Worm (Caenorhabditis elegans): ENCODE results near the gene skr-17.

Gene skr-17

DNA sequence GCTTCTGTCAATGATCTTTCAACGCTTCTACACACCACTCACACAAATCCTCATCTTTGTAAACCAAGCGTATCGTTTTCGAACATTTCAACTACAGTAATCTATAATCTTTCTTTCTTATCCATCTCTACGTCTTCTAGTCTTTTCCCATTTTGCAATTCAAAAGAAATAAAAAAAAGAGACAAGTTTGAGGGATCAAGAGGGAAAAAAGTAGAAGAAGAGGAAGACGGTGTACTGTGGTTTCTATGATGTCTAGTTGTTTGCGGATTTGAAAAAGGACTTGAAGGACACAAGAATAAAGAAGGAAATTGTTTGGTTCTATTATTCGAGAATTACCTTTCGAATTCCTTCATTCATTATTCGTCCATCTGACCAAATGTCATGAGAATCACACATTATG is 9.2 kb downstream of the skr-17 start:
- TF ChIP-seq fkh-2 (tag; optimal IDR thresholded peaks at IDR 0.05), result no peak
- TF ChIP-seq jun-1 (tag; optimal IDR thresholded peaks at IDR 0.05), result no peak
- peak; percentile 25 for TF ChIP-seq nhr-25 (tag; optimal IDR thresholded peaks at IDR 0.05)
- no peak for TF ChIP-seq lsy-12 (tag; optimal IDR thresholded peaks at IDR 0.05)
- TF ChIP-seq nhr-76 (tag; optimal IDR thresholded peaks at IDR 0.05), result no peak
- no peak for TF ChIP-seq eor-1 (tag; optimal IDR thresholded peaks at IDR 0.05)
- no peak for TF ChIP-seq nhr-67 (tag; optimal IDR thresholded peaks at IDR 0.05)
- no peak for TF ChIP-seq nfya-1 (tag; optimal IDR thresholded peaks at IDR 0.05; ENCODE audit: insufficient read depth)
- no peak for TF ChIP-seq ceh-28 (tag; optimal IDR thresholded peaks at IDR 0.05)

DNA sequence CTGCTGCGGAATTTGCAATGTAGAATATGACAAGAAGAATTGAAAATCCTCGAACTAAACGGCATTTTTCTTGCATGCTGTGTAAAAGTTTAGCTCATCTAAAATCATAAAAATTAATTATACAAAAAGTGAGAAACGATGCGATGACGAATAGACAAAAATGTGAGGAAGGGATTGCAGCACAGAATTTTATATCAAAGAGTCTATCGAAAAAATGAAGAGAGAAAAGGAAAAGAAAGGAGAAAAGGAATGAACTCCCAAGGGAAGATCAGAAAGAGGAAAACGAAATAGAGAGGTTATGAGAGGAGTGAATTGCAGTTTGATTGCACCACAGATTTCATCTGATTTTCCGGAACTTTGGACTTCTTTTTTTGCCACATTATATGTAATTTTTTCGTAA is 10.9 kb downstream of the skr-17 start, which contains the start of gene glr-4:
glr-4 (minus strand) TSS at position 101 of the 400 bp plus-strand sequence.
- TF ChIP-seq lsy-12 (tag; optimal IDR thresholded peaks at IDR 0.05), result no peak
- TF ChIP-seq elt-1 (tag; optimal IDR thresholded peaks at IDR 0.05), result peak; percentile 32

- no peak for TF ChIP-seq nhr-67 (tag; optimal IDR thresholded peaks at IDR 0.05)
- TF ChIP-seq fkh-10 (GFP tag; optimal IDR thresholded peaks at IDR 0.05), result peak; percentile 43
Observed at ce11 chrII:7795299-7795698, 12.0 kb downstream of the skr-17 start.

DNA sequence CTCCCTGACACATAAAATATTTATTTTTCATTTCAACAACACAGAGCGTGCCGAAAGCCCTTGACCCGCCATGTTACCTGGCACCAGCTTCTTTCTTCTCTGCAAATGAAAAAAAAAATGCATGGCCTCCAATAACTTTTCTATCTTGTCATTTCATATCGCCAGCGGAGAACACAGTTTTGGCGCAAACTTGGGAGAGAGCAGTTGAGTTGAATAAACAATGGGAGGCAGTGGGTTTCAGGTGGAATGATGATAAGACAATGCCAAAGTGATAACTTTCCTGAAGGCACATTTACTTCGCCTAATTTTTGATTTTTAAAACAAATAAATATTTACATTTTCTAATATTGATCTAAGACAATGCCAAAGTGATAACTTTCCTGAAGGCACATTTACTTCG is 17.9 kb downstream of the skr-17 start:
- TF ChIP-seq nhr-11 (tag; optimal IDR thresholded peaks at IDR 0.05) (no peak), nhr-23 (tag; optimal IDR thresholded peaks at IDR 0.05) (no peak), pha-4 (tag; optimal IDR thresholded peaks at IDR 0.05) (peak; percentile 26), ceh-82 (tag; optimal IDR thresholded peaks at IDR 0.05) (no peak), nhr-25 (tag; optimal IDR thresholded peaks at IDR 0.05) (no peak), tbx-2 (tag; optimal IDR thresholded peaks at IDR 0.05) (no peak), fos-1 (tag; optimal IDR thresholded peaks at IDR 0.05) (no peak), nhr-237 (tag; optimal IDR thresholded peaks at IDR 0.05) (no peak), pqm-1 (tag; optimal IDR thresholded peaks at IDR 0.05) (peak; percentile 20), elt-3 (tag; optimal IDR thresholded peaks at IDR 0.05) (no peak), nhr-77 (tag; optimal IDR thresholded peaks at IDR 0.05) (no peak), eor-1 (tag; optimal IDR thresholded peaks at IDR 0.05) (no peak), elt-2 (tag; optimal IDR thresholded peaks at IDR 0.05) (peak; percentile 60), nhr-43 (tag; optimal IDR thresholded peaks at IDR 0.05; ENCODE audit: poor library complexity, severe bottlenecking) (no peak), hmg-11 (tag; optimal IDR thresholded peaks at IDR 0.05) (no peak), nfya-1 (tag; optimal IDR thresholded peaks at IDR 0.05; ENCODE audit: insufficient read depth) (no peak), ztf-11 (tag; optimal IDR thresholded peaks at IDR 0.05) (no peak), lsy-12 (tag; optimal IDR thresholded peaks at IDR 0.05) (no peak), elt-1 (tag; optimal IDR thresholded peaks at IDR 0.05) (no peak), daf-12 (tag; optimal IDR thresholded peaks at IDR 0.05) (no peak), ztf-4 (tag; optimal IDR thresholded peaks at IDR 0.05) (no peak), ceh-9 (tag; optimal IDR thresholded peaks at IDR 0.05) (no peak), lin-15B (tag; optimal IDR thresholded peaks at IDR 0.05) (no peak), R02D3.7 (tag; optimal IDR thresholded peaks at IDR 0.05) (no peak), lin-39 (tag; optimal IDR thresholded peaks at IDR 0.05) (no peak), skn-1 (tag; optimal IDR thresholded peaks at IDR 0.05) (no peak)

- no peak for TF ChIP-seq nhr-237 (tag; optimal IDR thresholded peaks at IDR 0.05)
- no peak for TF ChIP-seq unc-62 (GFP tag; optimal IDR thresholded peaks at IDR 0.05)
- no peak for TF ChIP-seq ZK546.5 (tag; optimal IDR thresholded peaks at IDR 0.05)
- TF ChIP-seq snpc-4 (tag; optimal IDR thresholded peaks at IDR 0.05), result no peak
- TF ChIP-seq mml-1 (tag; optimal IDR thresholded peaks at IDR 0.05), result no peak
- TF ChIP-seq sea-2 (GFP tag; optimal IDR thresholded peaks at IDR 0.05), result no peak
- peak; percentile 77 for TF ChIP-seq nhr-25 (tag; optimal IDR thresholded peaks at IDR 0.05)
- no peak for TF ChIP-seq nhr-76 (tag; optimal IDR thresholded peaks at IDR 0.05)
- peak; percentile 70 for TF ChIP-seq nhr-23 (tag; optimal IDR thresholded peaks at IDR 0.05)
- TF ChIP-seq egl-27 (tag; optimal IDR thresholded peaks at IDR 0.05), result no peak
- TF ChIP-seq ceh-16 (tag; optimal IDR thresholded peaks at IDR 0.05), result peak; percentile 50
- no peak for TF ChIP-seq ceh-28 (tag; optimal IDR thresholded peaks at IDR 0.05)
- no peak for TF ChIP-seq tbx-2 (tag; optimal IDR thresholded peaks at IDR 0.05)
- TF ChIP-seq zag-1 (tag; optimal IDR thresholded peaks at IDR 0.05), result no peak
- TF ChIP-seq nhr-11 (tag; optimal IDR thresholded peaks at IDR 0.05), result no peak
- no peak for TF ChIP-seq eor-1 (tag; optimal IDR thresholded peaks at IDR 0.05)
- TF ChIP-seq nhr-43 (tag; optimal IDR thresholded peaks at IDR 0.05; ENCODE audit: poor library complexity, severe bottlenecking), result no peak
- TF ChIP-seq lsy-12 (tag; optimal IDR thresholded peaks at IDR 0.05), result no peak
- TF ChIP-seq elt-1 (tag; optimal IDR thresholded peaks at IDR 0.05), result peak; percentile 96
- TF ChIP-seq unc-39 (tag; optimal IDR thresholded peaks at IDR 0.05), result no peak
- TF ChIP-seq skn-1 (tag; optimal IDR thresholded peaks at IDR 0.05), result no peak
- TF ChIP-seq ceh-9 (tag; optimal IDR thresholded peaks at IDR 0.05), result no peak
Observed at ce11 chrII:7801899-7802298, 18.6 kb downstream of the skr-17 start.

Data from whole organism, L3 larva.